Worm (Caenorhabditis elegans) whole organism, young adult: ENCODE results near the gene C32C4.3.

ENCODE experiments used
- B0261.1 ChIP-seq: sonication (generic microtip); optimal IDR thresholded peaks from 2 replicates; lab custom pipeline; 2016; ENCODE audit warnings: mild to moderate bottlenecking, missing genetic modification characterization, moderate library complexity, missing compliant biosample characterization
- C17E4.6 ChIP-seq: fragments of 200-800 bp; sonication (Bioruptor generic); IDR thresholded peaks from 2 replicates; pipeline ENCODE4 v1.3.6; 2022; ENCODE audit warnings: missing genetic modification reagents, missing genetic modification characterization, missing compliant biosample characterization
- D2030.7 ChIP-seq: fragments of 200-800 bp; sonication (Bioruptor generic); IDR thresholded peaks from 2 replicates; pipeline ENCODE4 v1.3.6; 2022; ENCODE audit warnings: missing genetic modification reagents, missing genetic modification characterization, missing compliant biosample characterization
- F33H1.4 ChIP-seq: fragments of 200-800 bp; sonication (Bioruptor generic); IDR thresholded peaks from 2 replicates; pipeline ENCODE4 v1.3.6; 2022; ENCODE audit warnings: missing genetic modification reagents, missing genetic modification characterization, missing compliant biosample characterization
- F37B4.10 ChIP-seq: fragments of 200-800 bp; sonication (Bioruptor generic); IDR thresholded peaks from 2 replicates; pipeline ENCODE4 v1.3.6; 2022; ENCODE audit warnings: missing genetic modification characterization, missing compliant biosample characterization
- F39B2.1 ChIP-seq: fragments of 200-800 bp; sonication (Bioruptor generic); IDR thresholded peaks from 2 replicates; pipeline ENCODE4 v1.3.6; 2022; ENCODE audit warnings: missing genetic modification reagents, missing genetic modification characterization, missing compliant biosample characterization
- F57A8.1 ChIP-seq: fragments of 200-800 bp; sonication (Bioruptor generic); optimal IDR thresholded peaks from 2 replicates; lab custom pipeline; 2018; ENCODE audit warnings: mild to moderate bottlenecking, missing genetic modification characterization, moderate library complexity, missing compliant biosample characterization
- ccch-3 ChIP-seq: fragments of 200-800 bp; sonication (Bioruptor generic); optimal IDR thresholded peaks from 2 replicates; lab custom pipeline; 2018; ENCODE audit warnings: mild to moderate bottlenecking, missing genetic modification characterization, missing compliant biosample characterization
- ceh-40 ChIP-seq: fragments of 200-800 bp; sonication (Bioruptor generic); IDR thresholded peaks from 2 replicates; pipeline ENCODE4 v1.3.6; 2022; ENCODE audit warnings: missing genetic modification characterization, missing compliant biosample characterization
- ceh-58 ChIP-seq: fragments of 200-800 bp; sonication (Bioruptor generic); IDR thresholded peaks from 2 replicates; pipeline ENCODE4 v1.3.6; 2022; ENCODE audit warnings: missing genetic modification characterization, missing compliant biosample characterization
- dox-1 ChIP-seq: fragments of 200-800 bp; sonication (Bioruptor generic); IDR thresholded peaks from 2 replicates; pipeline ENCODE4 v1.3.6; 2022; ENCODE audit warnings: missing genetic modification reagents, missing genetic modification characterization, missing compliant biosample characterization
- dpff-1 ChIP-seq: sonication (generic microtip); optimal IDR thresholded peaks from 2 replicates; lab custom pipeline; 2017; ENCODE audit warnings: mild to moderate bottlenecking, missing genetic modification characterization, missing compliant biosample characterization
- fkh-3 ChIP-seq: sonication (generic microtip); optimal IDR thresholded peaks from 2 replicates; lab custom pipeline; 2016; ENCODE audit warnings: mild to moderate bottlenecking, missing genetic modification characterization, missing compliant biosample characterization
- hlh-12 ChIP-seq: sonication (generic microtip); optimal IDR thresholded peaks from 2 replicates; lab custom pipeline; 2016; ENCODE audit warnings: missing genetic modification characterization, missing compliant biosample characterization
- hmg-1.2 ChIP-seq: fragments of 200-800 bp; sonication (Bioruptor generic); IDR thresholded peaks from 2 replicates; pipeline ENCODE4 v1.3.6; 2022; ENCODE audit warnings: missing genetic modification reagents, missing genetic modification characterization, missing compliant biosample characterization
- hsf-1 ChIP-seq: fragments of 200-800 bp; sonication (Bioruptor generic); IDR thresholded peaks from 2 replicates; pipeline ENCODE4 v1.3.6; 2022; ENCODE audit warnings: missing genetic modification reagents, missing genetic modification characterization, missing compliant biosample characterization
- let-526 ChIP-seq: fragments of 200-800 bp; sonication (Bioruptor generic); IDR thresholded peaks from 2 replicates; pipeline ENCODE4 v1.3.6; 2022; ENCODE audit warnings: missing genetic modification reagents, missing genetic modification characterization, missing compliant biosample characterization
- lin-35 ChIP-seq, 3 experiments: fragments of 150-350 bp in 2 of 3; sonication (generic microtip) in 1 of 3; optimal IDR thresholded peaks; 2 replicates each; lab custom pipeline; 2014 to 2018; ENCODE audit warnings: missing biosample characterization in 3 of 3, missing genetic modification characterization in 3 of 3, missing genetic modification reagents in 3 of 3
- lin-40 ChIP-seq: sonication (generic microtip); optimal IDR thresholded peaks from 2 replicates; lab custom pipeline; 2016; ENCODE audit warnings: missing genetic modification characterization, mild to moderate bottlenecking, missing compliant biosample characterization, missing genotype, missing genetic modification reagents
- mel-28 ChIP-seq: sonication (generic microtip); optimal IDR thresholded peaks from 2 replicates; lab custom pipeline; 2016; ENCODE audit warnings: borderline replicate concordance, mild to moderate bottlenecking, missing genetic modification characterization, missing compliant biosample characterization
- nfyb-1 ChIP-seq: fragments of 200-800 bp; sonication (Bioruptor generic); IDR thresholded peaks from 2 replicates; pipeline ENCODE4 v1.3.6; 2022; ENCODE audit warnings: missing genetic modification reagents, missing genetic modification characterization, missing compliant biosample characterization
- nhr-179 ChIP-seq: sonication (generic microtip); optimal IDR thresholded peaks from 2 replicates; lab custom pipeline; 2016; ENCODE audit warnings: mild to moderate bottlenecking, missing genetic modification characterization, missing compliant biosample characterization
- nhr-27 ChIP-seq: fragments of 200-800 bp; sonication (Bioruptor generic); optimal IDR thresholded peaks from 2 replicates; lab custom pipeline; 2018; ENCODE audit warnings: mild to moderate bottlenecking, missing genetic modification characterization, moderate library complexity, missing compliant biosample characterization
- nhr-90 ChIP-seq: sonication (generic microtip); optimal IDR thresholded peaks from 2 replicates; lab custom pipeline; 2016; ENCODE audit warnings: missing genotype, mild to moderate bottlenecking, missing genetic modification characterization, missing compliant biosample characterization
- pbrm-1 ChIP-seq: fragments of 200-800 bp; sonication (Bioruptor generic); IDR thresholded peaks from 2 replicates; pipeline ENCODE4 v1.3.6; 2022; ENCODE audit warnings: missing genetic modification reagents, missing genetic modification characterization, missing compliant biosample characterization
- repo-1 ChIP-seq: sonication (generic microtip); optimal IDR thresholded peaks from 2 replicates; lab custom pipeline; 2017; ENCODE audit warnings: mild to moderate bottlenecking, missing genetic modification characterization, missing compliant biosample characterization
- snpc-1.3 ChIP-seq: sonication (generic microtip); optimal IDR thresholded peaks from 2 replicates; lab custom pipeline; 2017; ENCODE audit warnings: missing genetic modification characterization, mild to moderate bottlenecking, missing compliant biosample characterization, antibody characterized with exemption, moderate library complexity, missing genotype, missing genetic modification reagents; ENCODE audit not compliant: insufficient read depth
- snpc-4 ChIP-seq, 5 experiments: fragments of 150-350 bp in 1 of 5; sonication (generic microtip) in 4 of 5; optimal IDR thresholded peaks; 2 replicates each; lab custom pipeline; 2014 to 2018; ENCODE audit warnings: missing genetic modification characterization in 5 of 5, missing biosample characterization in 3 of 5, antibody characterized with exemption in 2 of 5, mild to moderate bottlenecking in 2 of 5, missing compliant biosample characterization in 2 of 5, missing genotype in 2 of 5, moderate library complexity in 2 of 5, missing genetic modification reagents in 1 of 5
- somi-1 ChIP-seq: fragments of 200-800 bp; sonication (Bioruptor generic); optimal IDR thresholded peaks from 2 replicates; lab custom pipeline; 2018; ENCODE audit warnings: mild to moderate bottlenecking, missing genetic modification characterization, missing compliant biosample characterization
- tlf-1 ChIP-seq: fragments of 200-800 bp; sonication (Bioruptor generic); optimal IDR thresholded peaks from 2 replicates; lab custom pipeline; 2018; ENCODE audit warnings: mild to moderate bottlenecking, missing genetic modification characterization, missing compliant biosample characterization
- unc-62 ChIP-seq: fragments of 150-350 bp; optimal IDR thresholded peaks from 2 replicates; lab custom pipeline; 2014; ENCODE audit warnings: missing biosample characterization, missing genetic modification reagents, missing genetic modification characterization
- zfh-2 ChIP-seq: fragments of 200-800 bp; sonication (Bioruptor generic); conservative IDR thresholded peaks from 2 replicates; pipeline ENCODE4 v1.3.6; 2022; ENCODE audit warnings: missing genetic modification reagents, missing genetic modification characterization, missing compliant biosample characterization
- ztf-25 ChIP-seq: fragments of 200-800 bp; sonication (Bioruptor generic); IDR thresholded peaks from 2 replicates; pipeline ENCODE4 v1.3.6; 2022; ENCODE audit warnings: missing genetic modification reagents, missing genetic modification characterization, missing compliant biosample characterization
- ztf-26 ChIP-seq: sonication (generic microtip); optimal IDR thresholded peaks from 2 replicates; lab custom pipeline; 2017; ENCODE audit warnings: missing genetic modification characterization, missing compliant biosample characterization

Gene C32C4.3

ce11 chrV:10640977-10641376, 6.0 kb downstream of the C32C4.3 start:
- TF ChIP-seq pbrm-1 (GFP tag; lab: Robert Waterston, UW) (no peak), nhr-90 (no peak)

- TF ChIP-seq hmg-1.2, result peak; percentile 96
These were observed 8.4 kb downstream of the C32C4.3 start for ce11 chrV:10638515-10638914.

ce11 chrV:10635722-10636121, 11.2 kb downstream of the C32C4.3 start, which contains the start of gene kvs-2:
Gene kvs-2, plus strand, starts transcription at chrV:10636022.
- TF ChIP-seq D2030.7 (GFP tag; lab: Robert Waterston, UW) (no peak), ceh-40 (GFP tag; lab: Robert Waterston, UW) (no peak), somi-1 (GFP tag; lab: Kevin White, UChicago) (no peak), hlh-12 (tag; lab: Kevin White, UChicago) (no peak), ztf-25 (GFP tag; lab: Robert Waterston, UW) (no peak), ccch-3 (GFP tag; lab: Kevin White, UChicago) (no peak), dox-1 (GFP tag; lab: Robert Waterston, UW) (no peak), dpff-1 (no peak), hmg-1.2 (no peak), snpc-4 (GFP tag; optimal IDR thresholded peaks at IDR 0.05; lab: Kevin White, UChicago) (no peak), snpc-4 (tag; optimal IDR thresholded peaks at IDR 0.05; lab: Kevin White, UChicago) (no peak), nhr-27 (tag; lab: Kevin White, UChicago) (no peak), mel-28 (tag; lab: Kevin White, UChicago) (no peak), B0261.1 (no peak), C17E4.6 (GFP tag; lab: Robert Waterston, UW) (no peak), let-526 (GFP tag; lab: Robert Waterston, UW) (no peak), tlf-1 (GFP tag; lab: Kevin White, UChicago) (no peak), ceh-58 (GFP tag; lab: Robert Waterston, UW) (no peak), snpc-1.3 (no peak)

- TF ChIP-seq lin-35 (GFP tag; optimal IDR thresholded peaks at IDR 0.05; lab: Kevin White, UChicago) (no peak), lin-40 (tag; lab: Kevin White, UChicago) (no peak), F37B4.10 (GFP tag; lab: Robert Waterston, UW) (no peak), zfh-2 (GFP tag; lab: Robert Waterston, UW) (no peak), repo-1 (tag; lab: Kevin White, UChicago) (no peak), nfyb-1 (GFP tag; lab: Robert Waterston, UW) (no peak), ztf-26 (tag; lab: Kevin White, UChicago) (no peak), fkh-3 (tag; lab: Kevin White, UChicago) (no peak), snpc-1.3 (no peak), C17E4.6 (GFP tag; lab: Robert Waterston, UW) (no peak), hsf-1 (GFP tag; lab: Robert Waterston, UW) (no peak), F33H1.4 (GFP tag; lab: Robert Waterston, UW) (no peak), nhr-179 (tag; lab: Kevin White, UChicago) (no peak), ztf-25 (GFP tag; lab: Robert Waterston, UW) (no peak), F39B2.1 (GFP tag; lab: Robert Waterston, UW) (no peak), unc-62 (GFP tag; lab: Kevin White, UChicago) (no peak), dox-1 (GFP tag; lab: Robert Waterston, UW) (no peak), F57A8.1 (GFP tag; lab: Kevin White, UChicago) (no peak)
These were observed 14.2 kb downstream of the C32C4.3 start, which contains the start of gene mab-23 for ce11 chrV:10632758-10633157. Gene mab-23, plus strand, starts transcription at chrV:10633058.
